Worm (Caenorhabditis elegans) whole organism, L1 larva: ENCODE measurements around the gene K01G12.3.

Experiments
- blmp-1 ChIP-seq: fragments of 150-350 bp; optimal IDR thresholded peaks from 2 replicates; lab custom pipeline; 2014; ENCODE audit warnings: missing biosample characterization, missing genetic modification characterization
- mep-1 ChIP-seq: fragments of 150-350 bp; optimal IDR thresholded peaks from 2 replicates; lab custom pipeline; 2014; ENCODE audit warnings: missing biosample characterization, missing genetic modification characterization

DNA sequence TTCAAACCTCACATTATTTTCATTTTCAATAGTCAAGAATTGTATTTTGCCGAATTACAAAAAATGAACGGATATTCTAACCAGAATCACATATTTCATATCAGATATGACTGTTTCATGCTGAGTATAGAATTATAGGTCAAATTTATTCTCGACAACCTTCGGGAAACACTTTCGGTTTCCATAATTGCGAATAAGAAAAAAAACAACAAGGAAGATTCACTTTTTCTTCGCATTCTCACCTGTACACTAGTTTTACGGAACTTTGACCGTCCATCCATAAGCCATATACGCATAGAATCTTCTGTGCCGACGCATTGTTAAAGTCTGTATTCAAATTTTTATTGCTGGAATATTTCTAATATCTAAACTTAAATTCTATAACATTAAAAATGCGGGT, 47.7 kb upstream of the K01G12.3 start, which contains the start of gene oac-37:
- TF ChIP-seq blmp-1 (tag; lab: Kevin White, UChicago) (no peak), mep-1 (tag; lab: Kevin White, UChicago) (no peak)
